Worm (Caenorhabditis elegans): ENCODE data around the gene rpl-32.

The rpl-32 gene

ce11 chrII:9060332-9060840, 3.5 kb upstream of the rpl-32 start:
- TF ChIP-seq nhr-11 (tag; optimal IDR thresholded peaks at IDR 0.05): no peak
- peak; percentile 91 for TF ChIP-seq fos-1 (tag; optimal IDR thresholded peaks at IDR 0.05)
- TF ChIP-seq nhr-6 (tag; optimal IDR thresholded peaks at IDR 0.05): peak; percentile 60
- peak; percentile 45 for TF ChIP-seq alr-1 (tag; optimal IDR thresholded peaks at IDR 0.05)
- TF ChIP-seq lin-39 (tag; optimal IDR thresholded peaks at IDR 0.05): peak; percentile 75
- TF ChIP-seq ztf-1 (GFP tag; conservative IDR thresholded peaks at IDR 0.05): no peak
- TF ChIP-seq skn-1 (tag; optimal IDR thresholded peaks at IDR 0.05): peak; percentile 26
- TF ChIP-seq dmd-4 (tag; optimal IDR thresholded peaks at IDR 0.05): no peak
- peak; percentile 76 for TF ChIP-seq sma-9 (GFP tag; optimal IDR thresholded peaks at IDR 0.05)
- TF ChIP-seq sma-9 (tag; optimal IDR thresholded peaks at IDR 0.05): no peak
- TF ChIP-seq lin-11 (tag; optimal IDR thresholded peaks at IDR 0.05): peak; percentile 95
- peak; percentile 93 for TF ChIP-seq egl-27 (tag; optimal IDR thresholded peaks at IDR 0.05)
- TF ChIP-seq nhr-23 (tag; optimal IDR thresholded peaks at IDR 0.05): no peak
- TF ChIP-seq aly-2 (tag; optimal IDR thresholded peaks at IDR 0.05): no peak
- peak; percentile 6 for TF ChIP-seq nhr-10 (tag; optimal IDR thresholded peaks at IDR 0.05)
- TF ChIP-seq elt-1 (tag; optimal IDR thresholded peaks at IDR 0.05): no peak
- TF ChIP-seq unc-62 (GFP tag; optimal IDR thresholded peaks at IDR 0.05): no peak
- TF ChIP-seq crh-2 (tag; optimal IDR thresholded peaks at IDR 0.05): peak; percentile 89
- TF ChIP-seq nhr-77 (tag; optimal IDR thresholded peaks at IDR 0.05): no peak
- TF ChIP-seq nhr-129 (tag; optimal IDR thresholded peaks at IDR 0.05): peak; percentile 99
- TF ChIP-seq mbf-1 (tag; optimal IDR thresholded peaks at IDR 0.05): no peak
- no peak for TF ChIP-seq elt-3 (tag; optimal IDR thresholded peaks at IDR 0.05)
- no peak for TF ChIP-seq nhr-237 (tag; optimal IDR thresholded peaks at IDR 0.05)
- peak; percentile 86 for TF ChIP-seq unc-39 (tag; optimal IDR thresholded peaks at IDR 0.05)
- TF ChIP-seq lsy-2 (tag; optimal IDR thresholded peaks at IDR 0.05): peak; percentile 62 to 86
- TF ChIP-seq sma-3 (GFP tag; optimal IDR thresholded peaks at IDR 0.05): peak; percentile 88
- TF ChIP-seq ZK546.5 (tag; optimal IDR thresholded peaks at IDR 0.05): no peak
- peak; percentile 64 for TF ChIP-seq ztf-11 (tag; optimal IDR thresholded peaks at IDR 0.05)
- peak; percentile 85 for TF ChIP-seq Y55F3AM.14 (GFP tag; optimal IDR thresholded peaks at IDR 0.05)
- peak; percentile 74 for TF ChIP-seq sem-4 (tag; optimal IDR thresholded peaks at IDR 0.05)
- peak; percentile 88 for TF ChIP-seq lin-13 (GFP tag; optimal IDR thresholded peaks at IDR 0.05)
- TF ChIP-seq nhr-25 (tag; optimal IDR thresholded peaks at IDR 0.05): peak; percentile 89
- peak; percentile 63 to 86 for TF ChIP-seq mdl-1 (tag; optimal IDR thresholded peaks at IDR 0.05)
- no peak for TF ChIP-seq ama-1 (optimal IDR thresholded peaks at IDR 0.05)
- peak; percentile 94 for TF ChIP-seq F13H6.1 (tag; optimal IDR thresholded peaks at IDR 0.05)
- peak; percentile 92 for TF ChIP-seq zag-1 (tag; optimal IDR thresholded peaks at IDR 0.05)
- no peak for TF ChIP-seq R02D3.7 (tag; optimal IDR thresholded peaks at IDR 0.05)
- TF ChIP-seq gmeb-1 (tag; optimal IDR thresholded peaks at IDR 0.05): peak; percentile 61
- TF ChIP-seq ceh-16 (tag; optimal IDR thresholded peaks at IDR 0.05): peak; percentile 2
- peak; percentile 91 for TF ChIP-seq unc-55 (GFP tag; optimal IDR thresholded peaks at IDR 0.05)
- peak; percentile 68 for TF ChIP-seq mab-5 (tag; optimal IDR thresholded peaks at IDR 0.05)
- TF ChIP-seq ztf-4 (tag; optimal IDR thresholded peaks at IDR 0.05): peak; percentile 76
- peak; percentile 25 for TF ChIP-seq snpc-4 (tag; optimal IDR thresholded peaks at IDR 0.05)
- TF ChIP-seq C34F6.9 (tag; optimal IDR thresholded peaks at IDR 0.05): peak; percentile 93
- peak; percentile 38 for TF ChIP-seq peb-1 (tag; optimal IDR thresholded peaks at IDR 0.05)
- TF ChIP-seq blmp-1 (tag; optimal IDR thresholded peaks at IDR 0.05; ENCODE audit: insufficient read depth): no peak
- TF ChIP-seq ceh-82 (tag; optimal IDR thresholded peaks at IDR 0.05): peak; percentile 69
- TF ChIP-seq nhr-21 (tag; optimal IDR thresholded peaks at IDR 0.05): peak; percentile 86
- TF ChIP-seq nhr-12 (tag; optimal IDR thresholded peaks at IDR 0.05): peak; percentile 45

Data from whole organism, L2 larva.